Worm (Caenorhabditis elegans) whole organism, young adult: Measurements from ENCODE around the gene C18B10.6.
A peak's percentile ranks its signal among the peaks of the same experiment; 100 is the strongest.
"Not testable (repeated sequence)": the region's sequence is repeated elsewhere in the genome, so short reads cannot be mapped to it uniquely, and the experiment has no call there.

Source experiments
- F37B4.10 ChIP-seq: fragments of 200-800 bp; sonication (Bioruptor generic); IDR thresholded peaks from 2 replicates; pipeline ENCODE4 v1.3.6; 2022; ENCODE audit warnings: missing genetic modification characterization, missing compliant biosample characterization
- F39B2.1 ChIP-seq: fragments of 200-800 bp; sonication (Bioruptor generic); IDR thresholded peaks from 2 replicates; pipeline ENCODE4 v1.3.6; 2022; ENCODE audit warnings: missing genetic modification reagents, missing genetic modification characterization, missing compliant biosample characterization
- F49E8.2 ChIP-seq: sonication (generic microtip); optimal IDR thresholded peaks from 3 replicates; lab custom pipeline; 2017; ENCODE audit warnings: missing genetic modification characterization, mild to moderate bottlenecking, missing compliant biosample characterization, antibody characterized with exemption, moderate library complexity; ENCODE audit not compliant: insufficient read depth
- F57C9.4 ChIP-seq: sonication (generic microtip); optimal IDR thresholded peaks from 2 replicates; lab custom pipeline; 2017; ENCODE audit warnings: mild to moderate bottlenecking, missing genetic modification characterization, missing compliant biosample characterization
- Y95B8A.8 ChIP-seq: fragments of 200-800 bp; sonication (Bioruptor generic); IDR thresholded peaks from 2 replicates; pipeline ENCODE4 v1.3.6; 2022; ENCODE audit warnings: missing genetic modification reagents, missing genetic modification characterization, missing compliant biosample characterization
- akir-1 ChIP-seq: fragments of 200-800 bp; sonication (Bioruptor generic); optimal IDR thresholded peaks from 2 replicates; lab custom pipeline; 2018; ENCODE audit warnings: mild to moderate bottlenecking, missing genetic modification characterization, moderate library complexity, missing compliant biosample characterization
- ama-1 ChIP-seq, 3 experiments: fragments of 150-350 bp in 1 of 3; sonication (generic microtip) in 2 of 3; optimal IDR thresholded peaks; 2 replicates each; lab custom pipeline; 2014 to 2018; ENCODE audit warnings: missing biosample characterization in 2 of 3, missing genetic modification characterization in 2 of 3, missing genetic modification reagents in 2 of 3
- attf-3 ChIP-seq: fragments of 200-800 bp; sonication (Bioruptor generic); conservative IDR thresholded peaks from 2 replicates; pipeline ENCODE4 v1.3.6; 2022; ENCODE audit warnings: missing genetic modification reagents, missing genetic modification characterization, missing compliant biosample characterization
- bed-1 ChIP-seq: fragments of 200-800 bp; sonication (Bioruptor generic); IDR thresholded peaks from 2 replicates; pipeline ENCODE4 v1.3.6; 2022; ENCODE audit warnings: missing genetic modification reagents, missing genetic modification characterization, missing compliant biosample characterization
- bed-2 ChIP-seq: fragments of 200-800 bp; sonication (Bioruptor generic); IDR thresholded peaks from 2 replicates; pipeline ENCODE4 v1.3.6; 2022; ENCODE audit warnings: missing genetic modification reagents, missing genetic modification characterization, missing compliant biosample characterization
- ccch-3 ChIP-seq: fragments of 200-800 bp; sonication (Bioruptor generic); optimal IDR thresholded peaks from 2 replicates; lab custom pipeline; 2018; ENCODE audit warnings: mild to moderate bottlenecking, missing genetic modification characterization, missing compliant biosample characterization
- die-1 ChIP-seq: sonication (generic microtip); optimal IDR thresholded peaks from 2 replicates; lab custom pipeline; 2016; ENCODE audit warnings: missing genotype, mild to moderate bottlenecking, missing genetic modification characterization, missing compliant biosample characterization
- fkh-3 ChIP-seq: sonication (generic microtip); optimal IDR thresholded peaks from 2 replicates; lab custom pipeline; 2016; ENCODE audit warnings: mild to moderate bottlenecking, missing genetic modification characterization, missing compliant biosample characterization
- hlh-12 ChIP-seq: sonication (generic microtip); optimal IDR thresholded peaks from 2 replicates; lab custom pipeline; 2016; ENCODE audit warnings: missing genetic modification characterization, missing compliant biosample characterization
- lin-35 ChIP-seq, 3 experiments: fragments of 150-350 bp in 2 of 3; sonication (generic microtip) in 1 of 3; optimal IDR thresholded peaks; 2 replicates each; lab custom pipeline; 2014 to 2018; ENCODE audit warnings: missing biosample characterization in 3 of 3, missing genetic modification characterization in 3 of 3, missing genetic modification reagents in 3 of 3
- lir-1 ChIP-seq: fragments of 200-800 bp; sonication (Bioruptor generic); conservative IDR thresholded peaks from 2 replicates; pipeline ENCODE4 v1.3.6; 2022; ENCODE audit warnings: missing genetic modification reagents, missing genetic modification characterization, missing compliant biosample characterization
- lsy-27 ChIP-seq: sonication (generic microtip); optimal IDR thresholded peaks from 2 replicates; lab custom pipeline; 2017; ENCODE audit warnings: missing genetic modification characterization, mild to moderate bottlenecking, missing compliant biosample characterization, antibody characterized with exemption, missing genotype, borderline replicate concordance; ENCODE audit not compliant: insufficient read depth
- mcd-1 ChIP-seq: fragments of 200-800 bp; sonication (Bioruptor generic); IDR thresholded peaks from 2 replicates; pipeline ENCODE4 v1.3.6; 2022; ENCODE audit warnings: missing genetic modification reagents, missing genetic modification characterization, missing compliant biosample characterization
- mel-28 ChIP-seq: sonication (generic microtip); optimal IDR thresholded peaks from 2 replicates; lab custom pipeline; 2016; ENCODE audit warnings: borderline replicate concordance, mild to moderate bottlenecking, missing genetic modification characterization, missing compliant biosample characterization
- nfya-1 ChIP-seq: sonication (generic microtip); optimal IDR thresholded peaks from 2 replicates; lab custom pipeline; 2017; ENCODE audit warnings: antibody characterized with exemption, missing compliant biosample characterization, missing genetic modification characterization, borderline replicate concordance; ENCODE audit not compliant: insufficient read depth
- nhr-120 ChIP-seq: fragments of 200-800 bp; sonication (Bioruptor generic); IDR thresholded peaks from 2 replicates; pipeline ENCODE4 v1.3.6; 2022; ENCODE audit warnings: missing genetic modification characterization, missing compliant biosample characterization
- nhr-80 ChIP-seq: sonication (generic microtip); optimal IDR thresholded peaks from 2 replicates; lab custom pipeline; 2016; ENCODE audit warnings: missing genetic modification characterization, missing compliant biosample characterization
- pha-4 ChIP-seq: fragments of 150-350 bp; sonication (generic microtip); optimal IDR thresholded peaks from 2 replicates; lab custom pipeline; 2014; ENCODE audit warnings: missing biosample characterization, missing genetic modification reagents, missing genetic modification characterization
- sdz-38 ChIP-seq: sonication (generic microtip); optimal IDR thresholded peaks from 2 replicates; lab custom pipeline; 2016; ENCODE audit warnings: missing genotype, missing genetic modification characterization, missing compliant biosample characterization
- sea-2 ChIP-seq: fragments of 200-800 bp; sonication (Bioruptor generic); IDR thresholded peaks from 2 replicates; pipeline ENCODE4 v1.3.6; 2022; ENCODE audit warnings: missing genetic modification characterization, missing compliant biosample characterization
- zim-3 ChIP-seq: sonication (generic microtip); optimal IDR thresholded peaks from 2 replicates; lab custom pipeline; 2017; ENCODE audit warnings: mild to moderate bottlenecking, missing genetic modification characterization, moderate library complexity, missing compliant biosample characterization
- ztf-25 ChIP-seq: fragments of 200-800 bp; sonication (Bioruptor generic); IDR thresholded peaks from 2 replicates; pipeline ENCODE4 v1.3.6; 2022; ENCODE audit warnings: missing genetic modification reagents, missing genetic modification characterization, missing compliant biosample characterization
- ztf-28 ChIP-seq: fragments of 200-800 bp; sonication (Bioruptor generic); IDR thresholded peaks from 2 replicates; pipeline ENCODE4 v1.3.6; 2022; ENCODE audit warnings: missing genetic modification reagents, missing genetic modification characterization, missing compliant biosample characterization

The C18B10.6 gene

DNA sequence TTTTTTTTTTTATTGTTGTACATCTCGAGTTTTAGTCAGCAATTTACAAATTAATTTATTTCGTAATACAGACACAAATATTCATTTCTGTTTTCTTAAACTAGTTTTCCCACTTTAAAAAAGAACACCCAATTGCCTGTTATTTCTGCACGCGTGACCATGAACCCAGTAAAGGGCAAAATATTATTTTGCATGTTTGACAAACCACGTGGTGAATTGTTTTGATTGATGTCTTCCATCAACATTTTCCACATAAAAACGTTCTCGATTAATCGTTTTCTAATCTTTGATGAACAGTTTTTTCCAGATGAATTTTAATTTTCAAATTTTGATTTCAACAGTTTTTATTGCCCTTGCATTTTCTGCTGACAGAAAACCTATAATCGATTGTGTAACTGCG lies 44.8 kb upstream of the C18B10.6 start, which contains the start of gene C54F6.18:
C54F6.18 (plus strand) TSS at position 301 of the 400 bp plus-strand sequence.
- TF ChIP-seq Y95B8A.8 (GFP tag; lab: Robert Waterston, UW), result no peak

DNA sequence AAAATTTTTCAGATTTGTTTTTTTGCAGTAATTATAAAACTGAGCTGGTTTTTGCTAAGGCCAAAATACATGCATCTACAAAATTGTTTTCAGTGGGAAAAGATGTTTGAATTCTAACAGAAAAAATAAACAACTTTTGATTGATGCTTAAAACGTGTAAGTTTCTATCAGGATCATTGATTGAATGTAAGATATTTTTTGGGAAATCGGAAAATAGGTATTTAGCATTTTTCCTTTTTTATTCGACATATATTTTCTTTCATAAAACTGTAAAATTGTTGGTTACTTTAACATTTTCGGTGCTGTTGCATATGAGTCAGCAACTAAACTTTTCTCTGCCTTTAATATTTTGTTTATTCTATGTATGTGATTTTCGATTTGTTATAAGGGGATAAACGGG lies 43.6 kb upstream of the C18B10.6 start, which contains the start of gene C54F6.20:
C54F6.20 (plus strand) TSS at position 301 of the 400 bp plus-strand sequence.
- no peak for TF ChIP-seq sea-2 (GFP tag; lab: Robert Waterston, UW)
- TF ChIP-seq ztf-25 (GFP tag; lab: Robert Waterston, UW), result no peak
- TF ChIP-seq F49E8.2 (tag; lab: Kevin White, UChicago), result no peak
- TF ChIP-seq, all 124 proteins: peak for 0

ce11 chrV:7523392-7523791 lies 42.5 kb upstream of the C18B10.6 start, which contains the start of gene C54F6.6:
C54F6.6 (plus strand) TSS chrV:7523692.
- TF ChIP-seq lsy-27 (no peak), ama-1 (optimal IDR thresholded peaks at IDR 0.05; lab: Kevin White, UChicago) (no peak), ama-1 (GFP tag; optimal IDR thresholded peaks at IDR 0.05; lab: Kevin White, UChicago) (no peak), Y95B8A.8 (GFP tag; lab: Robert Waterston, UW) (no peak), F39B2.1 (GFP tag; lab: Robert Waterston, UW) (no peak), bed-1 (GFP tag; lab: Robert Waterston, UW) (no peak), F57C9.4 (tag; lab: Kevin White, UChicago) (no peak)

DNA sequence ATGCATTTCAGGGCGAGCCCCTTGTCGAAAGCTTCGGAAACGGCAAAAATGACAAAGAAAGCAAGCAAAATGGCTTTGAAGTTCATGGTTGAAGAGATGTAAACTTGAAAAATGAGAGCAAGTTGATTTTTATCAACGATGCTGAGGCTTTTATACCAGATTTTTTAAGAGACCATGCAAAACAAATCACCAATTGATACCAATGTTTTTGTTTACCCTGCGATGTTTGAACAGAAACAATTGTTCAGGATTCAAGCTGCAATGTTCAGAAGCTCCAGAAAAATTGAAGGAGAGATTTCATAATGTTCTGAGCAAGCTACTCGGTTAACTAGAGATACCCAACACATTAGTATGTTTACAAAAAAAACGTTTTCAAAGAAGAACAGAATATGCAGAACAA lies 41.4 kb upstream of the C18B10.6 start, which contains the start of gene C54F6.15:
C54F6.15 (minus strand) TSS at position 101 of the 400 bp plus-strand sequence.
- TF ChIP-seq F37B4.10 (GFP tag; lab: Robert Waterston, UW) (0 out of 2 replicates have a peak, but pooled peaks have one; percentile 46), pha-4 (tag; lab: Kevin White, UChicago) (no peak)

DNA sequence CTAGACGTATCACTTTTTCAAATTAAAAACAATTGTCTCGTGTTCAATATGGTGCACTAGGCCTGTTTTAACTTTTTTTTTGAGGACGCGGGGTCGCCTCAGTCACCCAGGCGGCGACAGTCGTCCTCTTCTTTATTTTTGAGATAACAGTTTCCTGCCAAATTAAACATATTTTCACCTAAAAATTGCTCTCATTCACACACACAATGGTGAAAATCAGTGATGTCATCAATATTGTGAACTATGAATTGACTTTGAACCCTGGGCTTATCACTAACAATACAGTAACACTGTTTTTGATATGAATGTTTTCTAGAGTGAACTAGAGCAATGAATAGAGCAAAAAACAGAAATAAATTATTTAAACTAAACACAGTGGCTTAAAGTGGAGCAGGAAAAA lies 40.5 kb upstream of the C18B10.6 start:
- TF ChIP-seq nhr-80 (tag; lab: Kevin White, UChicago) (peak; percentile 73), sdz-38 (no peak)
- TF ChIP-seq, all 124 proteins: peak for 1

DNA sequence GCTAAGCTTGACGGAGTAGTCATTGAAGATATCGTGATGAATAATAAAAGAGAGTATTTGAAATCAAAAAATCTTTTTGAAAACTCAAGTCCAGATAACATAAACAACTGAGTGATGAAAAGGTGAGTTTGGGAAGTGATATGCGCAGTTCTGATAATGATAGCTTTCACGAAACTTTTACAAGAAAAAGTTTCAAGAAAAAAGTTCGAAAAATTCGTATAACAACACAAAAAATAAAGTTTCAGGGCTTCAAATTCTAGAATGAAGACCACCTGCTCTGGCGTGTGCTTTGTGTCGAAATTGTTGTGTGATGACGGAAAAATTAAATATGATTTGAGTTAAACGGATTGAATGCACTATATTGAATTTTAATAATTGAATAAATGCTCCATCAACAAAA lies 39.2 kb upstream of the C18B10.6 start, which contains the start of gene srb-19:
srb-19 (minus strand) TSS at position 101 of the 400 bp plus-strand sequence.
- no peak for TF ChIP-seq ccch-3 (GFP tag; lab: Kevin White, UChicago)
- TF ChIP-seq hlh-12 (tag; lab: Kevin White, UChicago), result no peak

- no peak for TF ChIP-seq lir-1
- no peak for TF ChIP-seq ztf-28 (GFP tag; lab: Robert Waterston, UW)
- TF ChIP-seq nhr-120 (GFP tag; lab: Robert Waterston, UW), result no peak
These were observed 34.1 kb upstream of the C18B10.6 start, which contains the start of gene srb-18 for ce11 chrV:7514939-7515338. srb-18 (plus strand) TSS chrV:7515239.

- not testable (repeated sequence) for TF ChIP-seq mel-28; sea-2 (GFP tag; lab: Robert Waterston, UW); ztf-28 (GFP tag; lab: Robert Waterston, UW)
These were observed 30.6 kb upstream of the C18B10.6 start, which contains the start of gene nhr-171 for ce11 chrV:7511465-7511864. nhr-171 (plus strand) TSS chrV:7511765.

DNA sequence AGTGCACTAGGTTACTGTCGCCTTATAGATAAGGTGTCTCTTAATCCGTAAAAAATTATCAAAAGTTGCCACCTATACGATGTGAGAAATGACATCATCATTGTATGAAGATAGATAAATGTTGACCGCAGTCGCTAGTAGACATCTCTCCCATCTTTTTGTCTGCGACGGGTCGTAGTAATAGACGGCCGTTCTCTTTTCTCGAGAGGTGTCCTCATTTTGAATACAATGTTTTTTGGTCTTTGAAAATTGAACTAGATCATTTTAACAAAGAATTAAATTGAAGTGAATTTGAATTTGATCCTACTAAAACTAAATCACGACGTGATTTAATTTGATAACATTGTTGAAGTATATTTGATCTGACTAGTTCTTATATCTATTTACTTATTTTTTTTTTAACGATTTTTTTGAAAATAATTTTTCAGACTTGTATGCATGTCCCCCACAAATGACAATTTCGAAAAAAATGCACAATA lies 27.8 kb upstream of the C18B10.6 start, which contains the start of the genes str-31 and nhr-172:
str-31 (minus strand) TSS at position 101 of the 479 bp plus-strand sequence.
nhr-172 (plus strand) TSS at position 429 of the 479 bp plus-strand sequence.
- no peak for TF ChIP-seq lin-35 (GFP tag; optimal IDR thresholded peaks at IDR 0.05; lab: Kevin White, UChicago)
- no peak for TF ChIP-seq nfya-1 (tag; lab: Kevin White, UChicago)
- no peak for TF ChIP-seq die-1
- TF ChIP-seq bed-2 (GFP tag; lab: Robert Waterston, UW), result no peak
- TF ChIP-seq attf-3, result no peak
- TF ChIP-seq akir-1 (GFP tag; lab: Kevin White, UChicago), result no peak
- no peak for TF ChIP-seq zim-3 (tag; lab: Kevin White, UChicago)
- TF ChIP-seq fkh-3 (tag; lab: Kevin White, UChicago), result no peak
- TF ChIP-seq mcd-1 (GFP tag; lab: Robert Waterston, UW), result no peak
- no peak for TF ChIP-seq ztf-25 (GFP tag; lab: Robert Waterston, UW)
- TF ChIP-seq, all 124 proteins: peak for 0
